Fruit fly (Drosophila melanogaster) whole organism, wandering third instar larva: ENCODE measurements around the gene CG6000.

Experiments used
- HLH106 ChIP-seq: fragments of 200-800 bp; optimal IDR thresholded peaks from 3 replicates; lab custom pipeline; 2019; ENCODE audit warnings: missing biosample characterization, mild to moderate bottlenecking, missing genetic modification characterization, moderate library complexity
- Hnf4 ChIP-seq: fragments of 200-800 bp; sonication (Bioruptor generic); optimal IDR thresholded peaks from 2 replicates; lab custom pipeline; 2016; ENCODE audit warnings: missing biosample characterization, mild to moderate bottlenecking, missing genetic modification characterization
- Hr78 ChIP-seq: fragments of >200 bp; optimal IDR thresholded peaks from 2 replicates; lab custom pipeline; 2017; ENCODE audit warnings: missing biosample characterization, missing genetic modification characterization
- Jra ChIP-seq: sonication (Bioruptor generic); optimal IDR thresholded peaks from 2 replicates; lab custom pipeline; 2016; ENCODE audit warnings: missing biosample characterization, missing genetic modification characterization
- OdsH ChIP-seq: fragments of 200-800 bp; sonication (Bioruptor generic); optimal IDR thresholded peaks from 2 replicates; lab custom pipeline; 2016; ENCODE audit warnings: missing biosample characterization, mild to moderate bottlenecking, missing genetic modification characterization
- Sp1 ChIP-seq: fragments of 200-800 bp; sonication (Bioruptor generic); optimal IDR thresholded peaks from 3 replicates; lab custom pipeline; 2019; ENCODE audit warnings: missing biosample characterization, mild to moderate bottlenecking, missing genetic modification characterization, moderate library complexity
- br ChIP-seq: fragments of 200-800 bp; sonication (Bioruptor generic); optimal IDR thresholded peaks from 2 replicates; lab custom pipeline; 2016; ENCODE audit warnings: missing biosample characterization, missing genetic modification characterization
- dmrt93B ChIP-seq: fragments of 200-800 bp; sonication (Bioruptor generic); optimal IDR thresholded peaks from 2 replicates; lab custom pipeline; 2018; ENCODE audit warnings: missing biosample characterization, mild to moderate bottlenecking, missing genetic modification characterization
- h ChIP-seq: fragments of 200-800 bp; sonication (Bioruptor generic); optimal IDR thresholded peaks from 3 replicates; lab custom pipeline; 2016; ENCODE audit warnings: missing biosample characterization, mild to moderate bottlenecking, missing genetic modification characterization
- usp ChIP-seq: fragments of >200 bp; optimal IDR thresholded peaks from 2 replicates; lab custom pipeline; 2017; ENCODE audit warnings: missing biosample characterization, missing genetic modification characterization

- TF ChIP-seq Sp1 (GFP tag; lab: Kevin White, UChicago) (no peak), HLH106 (tag; lab: Kevin White, UChicago) (no peak), OdsH (no peak), usp (GFP tag; lab: Kevin White, UChicago) (no peak), Hr78 (no peak), dmrt93B (no peak), br (GFP tag; lab: Kevin White, UChicago) (no peak), h (GFP tag; lab: Kevin White, UChicago) (no peak), Jra (GFP tag; lab: Kevin White, UChicago) (no peak), Hnf4 (GFP tag; lab: Kevin White, UChicago) (no peak)
Observed at dm6 chr3R:24093430-24093829, 39.2 kb downstream of the CG6000 start.
